Fruit fly (Drosophila melanogaster): Measurements from ENCODE around the gene CG32264.

The CG32264 gene

dm6 chr3L:3771406-3771935 is 34.8 kb downstream of the CG32264 start (continued):
- TF ChIP-seq CG11093 (GFP tag; IDR thresholded peaks at IDR 0.05) (peak; percentile 73), CG7839 (tag; optimal IDR thresholded peaks at IDR 0.05) (peak; percentile 83), Lim3 (GFP tag; IDR thresholded peaks at IDR 0.05) (no peak), CG8089 (GFP tag; optimal IDR thresholded peaks at IDR 0.05) (no peak), sob (GFP tag; IDR thresholded peaks at IDR 0.05) (peak; percentile 92), yki (optimal IDR thresholded peaks at IDR 0.05) (no peak), stc (GFP tag; IDR thresholded peaks at IDR 0.05) (peak; percentile 84), Scr (GFP tag; IDR thresholded peaks at IDR 0.05; ENCODE audit: partially characterized antibody) (no peak), Sry-β (GFP tag; optimal IDR thresholded peaks at IDR 0.05) (no peak), CG2129 (GFP tag; IDR thresholded peaks at IDR 0.05; ENCODE audit: partially characterized antibody) (no peak), ab (GFP tag; optimal IDR thresholded peaks at IDR 0.05) (no peak), MBD-R2 (GFP tag; IDR thresholded peaks at IDR 0.05) (peak; percentile 74), Aef1 (GFP tag; IDR thresholded peaks at IDR 0.05) (peak; percentile 90), dmrt99B (tag; optimal IDR thresholded peaks at IDR 0.05) (peak; percentile 81), CG3726 (GFP tag; IDR thresholded peaks at IDR 0.05) (no peak), Gsc (GFP tag; IDR thresholded peaks at IDR 0.05) (no peak), Bteb2 (GFP tag; optimal IDR thresholded peaks at IDR 0.05) (no peak), eyg (GFP tag; optimal IDR thresholded peaks at IDR 0.05) (no peak), Dfd (GFP tag; optimal IDR thresholded peaks at IDR 0.05) (no peak), gsb (GFP tag; IDR thresholded peaks at IDR 0.05) (peak; percentile 66), pzg (GFP tag; optimal IDR thresholded peaks at IDR 0.05) (no peak), Doc2 (GFP tag; IDR thresholded peaks at IDR 0.05) (peak; percentile 24; the same call in 1 of the 2 replicates), CG43689 (GFP tag; IDR thresholded peaks at IDR 0.05) (peak; percentile 54; the same call in 1 of the 2 replicates), ase (GFP tag; IDR thresholded peaks at IDR 0.05) (peak; percentile 74; the same call in 2 of the 3 replicates), CG6689 (GFP tag; IDR thresholded peaks at IDR 0.05) (peak; percentile 84), B-H1 (GFP tag; IDR thresholded peaks at IDR 0.05) (peak; percentile 61), chinmo (GFP tag; IDR thresholded peaks at IDR 0.05; ENCODE audit: partially characterized antibody) (peak; percentile 98), CG15601 (tag; optimal IDR thresholded peaks at IDR 0.05) (peak; percentile 19), gem (tag; optimal IDR thresholded peaks at IDR 0.05) (peak; percentile 87), pb (GFP tag; optimal IDR thresholded peaks at IDR 0.05) (no peak), Dp (GFP tag; optimal IDR thresholded peaks at IDR 0.05) (no peak), CG1024 (GFP tag; IDR thresholded peaks at IDR 0.05) (peak; percentile 37; the same call in 1 of the 2 replicates), jing (GFP tag; optimal IDR thresholded peaks at IDR 0.05) (no peak), Ssrp (tag; optimal IDR thresholded peaks at IDR 0.05) (peak; percentile 53), CG11398 (GFP tag; optimal IDR thresholded peaks at IDR 0.05) (no peak), CG8924 (tag; optimal IDR thresholded peaks at IDR 0.05) (peak; percentile 89), pho (GFP tag; optimal IDR thresholded peaks at IDR 0.05) (no peak), CG14860 (GFP tag; IDR thresholded peaks at IDR 0.05; ENCODE audit: partially characterized antibody) (no peak), CG5953 (GFP tag; IDR thresholded peaks at IDR 0.05) (peak; percentile 46; the same call in 1 of the 2 replicates), CG4328 (GFP tag; optimal IDR thresholded peaks at IDR 0.05) (no peak), Mad (GFP tag; optimal IDR thresholded peaks at IDR 0.05) (no peak), Mes4 (GFP tag; optimal IDR thresholded peaks at IDR 0.05) (no peak), ind (GFP tag; optimal IDR thresholded peaks at IDR 0.05) (peak; percentile 62), CG10959 (GFP tag; IDR thresholded peaks at IDR 0.05) (no peak), ewg (GFP tag; optimal IDR thresholded peaks at IDR 0.05) (peak; percentile 12), bowl (GFP tag; IDR thresholded peaks at IDR 0.05) (no peak), kah (GFP tag; optimal IDR thresholded peaks at IDR 0.05) (peak; percentile 29), B-H2 (GFP tag; optimal IDR thresholded peaks at IDR 0.05) (peak; percentile 66), E2f2 (GFP tag; IDR thresholded peaks at IDR 0.05) (peak; percentile 55; the same call in 1 of the 2 replicates), CG8359 (GFP tag; optimal IDR thresholded peaks at IDR 0.05; ENCODE audit: borderline replicate concordance) (no peak), CG11723 (GFP tag; optimal IDR thresholded peaks at IDR 0.05) (peak; percentile 16)
